Worm (Caenorhabditis elegans) whole organism, L4/young adult: Measurements from ENCODE around the gene Y13C8A.1.

ENCODE experiments used
- W03F9.2 ChIP-seq: fragments of 150-350 bp; optimal IDR thresholded peaks from 2 replicates; lab custom pipeline; 2014; ENCODE audit warnings: missing biosample characterization, missing genetic modification characterization
- dao-5 ChIP-seq: sonication (generic microtip); optimal IDR thresholded peaks from 2 replicates; lab custom pipeline; 2016; ENCODE audit warnings: missing genotype, missing genetic modification characterization, moderate library complexity, missing compliant biosample characterization
- him-1 ChIP-seq: sonication (generic microtip); optimal IDR thresholded peaks from 2 replicates; lab custom pipeline; 2016; ENCODE audit warnings: missing genotype, missing genetic modification reagents, missing genetic modification characterization, missing compliant biosample characterization

DNA sequence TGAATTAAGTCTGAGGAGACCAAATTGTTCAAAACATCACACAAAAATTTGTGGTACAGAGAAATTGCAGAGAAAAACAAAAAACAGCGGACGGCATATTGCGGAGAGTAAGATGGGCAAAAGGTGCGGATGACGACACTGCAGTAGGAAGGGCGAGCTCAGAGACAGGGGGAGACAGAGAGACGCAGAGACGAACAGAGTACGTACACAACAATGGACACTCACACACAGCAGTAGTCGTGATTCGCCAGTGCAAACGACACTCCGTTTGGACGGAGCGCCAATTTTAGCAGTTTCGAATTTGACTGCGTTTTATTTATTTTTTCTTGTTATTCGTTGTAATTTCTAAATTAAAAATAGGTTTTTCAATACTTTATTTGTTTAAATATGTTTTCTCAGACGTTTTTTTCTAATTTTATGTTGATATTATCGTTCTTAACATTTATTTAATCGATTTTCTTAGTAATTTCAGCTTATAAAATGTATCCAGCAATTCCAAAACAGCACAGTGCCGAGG, 11.0 kb upstream of the Y13C8A.1 start, which contains the start of gene T20F7.1:
- TF ChIP-seq him-1 (tag; lab: Kevin White, UChicago), result no peak
- TF ChIP-seq dao-5 (tag; lab: Kevin White, UChicago), result no peak
- no peak for TF ChIP-seq W03F9.2
